Worm (Caenorhabditis elegans) whole organism, L2 larva: ENCODE results near the gene str-125.

ENCODE experiments used
- aly-2 ChIP-seq: fragments of 150-350 bp; optimal IDR thresholded peaks from 2 replicates; lab custom pipeline; 2014; ENCODE audit warnings: missing biosample characterization, missing genetic modification characterization
- blmp-1 ChIP-seq: sonication (generic microtip); optimal IDR thresholded peaks from 2 replicates; lab custom pipeline; 2017; ENCODE audit warnings: missing genetic modification characterization, mild to moderate bottlenecking, missing compliant biosample characterization, antibody characterized with exemption, moderate library complexity; ENCODE audit not compliant: insufficient read depth
- skn-1 ChIP-seq: sonication (generic microtip); optimal IDR thresholded peaks from 2 replicates; lab custom pipeline; 2017; ENCODE audit warnings: missing biosample characterization, missing genetic modification characterization

DNA sequence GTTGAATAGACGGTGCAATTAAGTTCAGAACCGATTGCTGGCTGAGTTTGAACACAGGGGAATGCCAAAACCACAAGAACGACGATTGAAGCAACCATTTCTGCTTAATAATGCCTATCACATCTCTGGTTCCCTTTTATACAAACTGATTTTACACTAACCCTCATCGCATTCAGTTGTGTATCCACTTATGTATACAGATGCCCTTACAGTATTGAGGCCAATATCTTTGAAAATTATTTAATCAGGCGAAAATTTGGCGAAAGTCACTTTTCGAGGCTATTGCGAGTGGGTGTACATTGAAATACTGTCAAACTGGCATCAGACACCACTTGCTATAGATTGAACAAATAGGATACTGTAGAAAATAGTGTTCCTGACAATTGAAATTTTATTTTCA lies 22.9 kb upstream of the str-125 start, which contains the start of the genes ZK218.3 and ZK218.4:
- TF ChIP-seq blmp-1 (tag; lab: Kevin White, UChicago) (no peak), aly-2 (tag; lab: Kevin White, UChicago) (no peak), skn-1 (tag; lab: Kevin White, UChicago) (no peak)
